Fruit fly (Drosophila melanogaster) Kc167 (cell line): ENCODE data around the gene Polr3G.

Source experiments
- h ChIP-seq: fragments of >200 bp; optimal IDR thresholded peaks from 3 replicates; lab custom pipeline; 2018; ENCODE audit warnings: missing external identifiers
- insv ChIP-seq: fragments of >200 bp; optimal IDR thresholded peaks from 3 replicates; lab custom pipeline; 2018; ENCODE audit warnings: missing external identifiers
- psq ChIP-seq: fragments of >200 bp; optimal IDR thresholded peaks from 2 replicates; lab custom pipeline; 2017; ENCODE audit warnings: missing external identifiers
- ttk ChIP-seq: sonication (Bioruptor generic); optimal IDR thresholded peaks from 2 replicates; lab custom pipeline; 2017; ENCODE audit warnings: missing external identifiers

DNA sequence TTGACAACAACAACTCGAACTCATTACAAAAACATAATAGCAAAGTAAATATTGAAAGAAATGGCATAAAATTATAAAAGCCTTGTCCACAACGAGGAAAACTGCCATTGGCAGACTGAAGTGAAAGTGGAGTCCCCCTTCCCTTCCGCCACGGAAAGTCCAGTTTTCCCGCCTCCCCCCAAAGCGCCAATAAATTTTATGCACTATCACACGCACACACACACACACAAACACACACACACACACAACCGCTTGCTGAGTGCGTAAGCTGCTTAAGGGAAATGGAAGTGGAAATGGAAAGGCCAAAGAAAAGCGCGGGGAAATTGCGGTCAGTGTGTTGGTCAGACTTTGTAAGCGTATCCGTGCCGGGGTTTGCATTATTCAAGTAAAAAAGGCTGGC is 35.5 kb upstream of the Polr3G start:
- TF ChIP-seq insv, result no peak
- no peak for TF ChIP-seq psq (lab: Kevin White, UChicago)
- TF ChIP-seq ttk (lab: Kevin White, UChicago), result no peak
- no peak for TF ChIP-seq h (lab: Kevin White, UChicago)
